Worm (Caenorhabditis elegans): ENCODE data around the gene F09E10.6.

DNA sequence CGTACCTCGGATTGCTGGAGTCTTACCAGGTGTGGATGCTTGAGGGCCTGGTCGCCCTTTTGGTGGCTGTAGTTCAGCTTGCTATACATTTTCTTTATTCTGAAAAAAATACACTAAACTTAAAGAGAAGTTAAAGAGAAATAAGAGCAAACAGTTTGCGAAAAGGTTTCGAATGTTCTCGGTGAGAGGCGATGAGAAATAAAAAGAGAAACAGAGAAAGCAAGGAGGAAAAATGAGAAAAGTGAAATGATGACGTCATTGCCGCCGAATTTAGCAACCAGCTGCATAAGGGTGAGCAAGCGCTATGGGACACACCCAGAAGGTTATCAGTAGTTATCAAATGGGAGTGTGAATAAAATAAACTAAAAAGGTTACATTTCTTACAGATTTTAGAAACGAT is 43.7 kb downstream of the F09E10.6 start, which contains the start of gene cebp-1:
- TF ChIP-seq elt-3 (tag; optimal IDR thresholded peaks at IDR 0.05) = no peak
- TF ChIP-seq cnd-1 (tag; optimal IDR thresholded peaks at IDR 0.05) = no peak
- no peak for TF ChIP-seq mls-2 (tag; optimal IDR thresholded peaks at IDR 0.05)
- TF ChIP-seq pha-4 (tag; optimal IDR thresholded peaks at IDR 0.05) = no peak
